Worm (Caenorhabditis elegans): ENCODE measurements around the gene pals-17.

Gene pals-17

DNA sequence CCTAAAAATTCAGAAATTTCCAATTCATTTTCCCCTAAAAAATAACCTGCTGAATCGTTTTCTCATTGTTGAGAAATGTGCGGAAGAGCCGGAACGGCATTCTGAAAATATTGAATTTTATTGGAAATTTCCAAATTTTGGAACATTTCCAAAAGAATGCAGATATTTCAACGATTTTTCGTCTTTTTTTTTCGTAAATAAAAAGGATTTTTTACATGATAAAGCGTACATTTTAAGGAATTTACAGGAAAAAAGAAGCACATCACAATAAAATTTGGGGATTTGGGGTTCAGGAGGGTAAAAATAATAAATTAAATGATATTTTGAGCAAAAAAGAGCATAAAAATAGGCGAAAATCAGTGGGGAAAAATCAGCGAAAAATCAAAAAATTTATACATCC, 17.5 kb upstream of the pals-17 start, which contains the start of gene Y82E9BR.22:
TSS of gene Y82E9BR.22 (minus strand) at position 101 of the 400 bp plus-strand sequence.
- TF ChIP-seq sea-2 (GFP tag; optimal IDR thresholded peaks at IDR 0.05) (no peak), elt-3 (tag; optimal IDR thresholded peaks at IDR 0.05) (no peak), ztf-4 (tag; optimal IDR thresholded peaks at IDR 0.05) (no peak), ama-1 (optimal IDR thresholded peaks at IDR 0.05) (no peak), unc-62 (GFP tag; optimal IDR thresholded peaks at IDR 0.05) (no peak), mml-1 (tag; optimal IDR thresholded peaks at IDR 0.05) (no peak), fkh-10 (GFP tag; optimal IDR thresholded peaks at IDR 0.05) (no peak), ceh-9 (tag; optimal IDR thresholded peaks at IDR 0.05) (no peak), nhr-76 (tag; optimal IDR thresholded peaks at IDR 0.05) (no peak), ceh-16 (tag; optimal IDR thresholded peaks at IDR 0.05) (no peak), nfya-1 (tag; optimal IDR thresholded peaks at IDR 0.05; ENCODE audit: insufficient read depth) (no peak), egl-5 (tag; optimal IDR thresholded peaks at IDR 0.05) (no peak), ZK546.5 (tag; optimal IDR thresholded peaks at IDR 0.05) (no peak), ztf-11 (tag; optimal IDR thresholded peaks at IDR 0.05) (no peak), nhr-23 (tag; optimal IDR thresholded peaks at IDR 0.05) (no peak), daf-12 (tag; optimal IDR thresholded peaks at IDR 0.05) (no peak), ceh-82 (tag; optimal IDR thresholded peaks at IDR 0.05) (no peak)

DNA sequence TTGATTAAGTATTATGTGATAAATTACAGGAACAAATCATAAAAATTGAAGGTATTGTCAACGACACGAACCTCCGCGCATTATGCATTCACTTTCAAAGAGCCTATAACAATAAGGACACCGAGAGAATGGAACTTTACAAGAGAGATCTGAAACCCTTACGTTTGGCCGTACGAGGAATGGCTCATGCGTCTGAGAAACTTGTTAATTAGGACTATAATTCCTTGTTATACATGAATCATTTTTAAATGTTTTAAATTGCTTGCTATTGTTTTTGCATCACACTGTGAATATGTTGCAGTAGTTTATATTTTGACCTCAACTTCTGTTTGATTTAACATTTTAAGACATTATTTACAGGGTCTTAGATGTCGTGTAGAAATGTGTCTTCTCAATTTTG, 11.5 kb upstream of the pals-17 start, which contains the start of gene pals-18:
TSS of gene pals-18 (plus strand) at position 301 of the 400 bp plus-strand sequence.
- no peak for TF ChIP-seq lin-39 (tag; optimal IDR thresholded peaks at IDR 0.05)
- TF ChIP-seq fkh-10 (GFP tag; optimal IDR thresholded peaks at IDR 0.05) = no peak
- TF ChIP-seq egl-5 (tag; optimal IDR thresholded peaks at IDR 0.05) = no peak
- TF ChIP-seq mdl-1 (tag; optimal IDR thresholded peaks at IDR 0.05) = no peak
- TF ChIP-seq hmg-11 (tag; optimal IDR thresholded peaks at IDR 0.05) = no peak
- TF ChIP-seq nhr-237 (tag; optimal IDR thresholded peaks at IDR 0.05) = no peak
- no peak for TF ChIP-seq pha-4 (tag; optimal IDR thresholded peaks at IDR 0.05)
- no peak for TF ChIP-seq mml-1 (tag; optimal IDR thresholded peaks at IDR 0.05)
- TF ChIP-seq nhr-11 (tag; optimal IDR thresholded peaks at IDR 0.05) = no peak
- TF ChIP-seq pqm-1 (tag; optimal IDR thresholded peaks at IDR 0.05) = no peak
- TF ChIP-seq R02D3.7 (tag; optimal IDR thresholded peaks at IDR 0.05) = no peak
- no peak for TF ChIP-seq nhr-25 (tag; optimal IDR thresholded peaks at IDR 0.05)

DNA sequence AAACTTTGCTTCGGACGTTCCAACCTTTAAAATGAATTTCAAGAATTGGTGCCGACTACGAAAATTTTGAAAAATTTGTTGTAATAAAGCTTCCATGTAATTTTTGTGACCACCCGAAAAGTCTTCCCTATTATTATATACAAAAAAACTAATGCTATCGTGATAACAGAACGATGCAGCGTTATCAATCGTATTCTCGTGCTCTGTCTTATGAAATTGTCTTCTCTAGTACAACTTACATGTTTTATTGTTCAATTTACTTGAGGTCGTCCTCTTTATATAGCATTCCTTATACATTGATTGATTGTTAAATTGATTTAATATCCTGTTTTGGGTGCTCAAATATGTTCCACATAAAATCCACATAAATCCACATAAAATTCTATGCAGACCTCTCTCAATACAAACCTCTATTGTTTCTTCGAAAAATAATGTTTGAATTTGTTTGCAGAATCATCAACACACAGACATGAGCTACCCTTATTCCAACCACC, 9.9 kb upstream of the pals-17 start, which contains the start of gene pals-19:
TSS of gene pals-19 (plus strand) at position 444 of the 494 bp plus-strand sequence.
- TF ChIP-seq elt-2 (tag; optimal IDR thresholded peaks at IDR 0.05) (peak; percentile 82), ztf-11 (tag; optimal IDR thresholded peaks at IDR 0.05) (no peak), pha-4 (tag; optimal IDR thresholded peaks at IDR 0.05) (peak; percentile 30), pqm-1 (tag; optimal IDR thresholded peaks at IDR 0.05) (peak; percentile 67), daf-12 (tag; optimal IDR thresholded peaks at IDR 0.05) (no peak), ZK546.5 (tag; optimal IDR thresholded peaks at IDR 0.05) (no peak), ceh-16 (tag; optimal IDR thresholded peaks at IDR 0.05) (no peak), unc-62 (GFP tag; optimal IDR thresholded peaks at IDR 0.05) (no peak)

DNA sequence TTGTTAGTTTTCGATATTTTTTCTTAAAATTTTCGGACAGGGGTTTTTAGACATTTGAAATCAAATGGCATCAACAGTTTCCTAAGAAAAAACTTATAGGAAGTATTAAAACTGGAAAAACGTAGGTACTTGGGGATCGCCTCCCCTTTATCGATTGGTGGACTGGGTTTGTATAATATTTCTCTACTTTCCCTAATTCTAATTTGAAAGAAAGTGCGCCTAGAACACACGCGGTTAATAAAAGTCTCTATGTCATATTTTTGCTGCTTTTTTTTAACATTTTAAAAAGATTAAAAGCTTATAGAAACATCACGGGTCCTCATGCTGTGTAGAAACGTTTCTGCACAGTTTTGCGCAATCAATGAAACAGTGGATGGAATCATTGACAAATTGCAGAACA, 8.0 kb upstream of the pals-17 start, which contains the start of gene pals-16:
TSS of gene pals-16 (plus strand) at position 301 of the 400 bp plus-strand sequence.
- TF ChIP-seq elt-3 (tag; optimal IDR thresholded peaks at IDR 0.05) = no peak
- no peak for TF ChIP-seq unc-39 (tag; optimal IDR thresholded peaks at IDR 0.05)
- no peak for TF ChIP-seq ZK546.5 (tag; optimal IDR thresholded peaks at IDR 0.05)
- TF ChIP-seq mdl-1 (tag; optimal IDR thresholded peaks at IDR 0.05) = no peak
- TF ChIP-seq nhr-67 (tag; optimal IDR thresholded peaks at IDR 0.05) = no peak
- no peak for TF ChIP-seq elt-1 (tag; optimal IDR thresholded peaks at IDR 0.05)
- no peak for TF ChIP-seq fos-1 (tag; optimal IDR thresholded peaks at IDR 0.05)

DNA sequence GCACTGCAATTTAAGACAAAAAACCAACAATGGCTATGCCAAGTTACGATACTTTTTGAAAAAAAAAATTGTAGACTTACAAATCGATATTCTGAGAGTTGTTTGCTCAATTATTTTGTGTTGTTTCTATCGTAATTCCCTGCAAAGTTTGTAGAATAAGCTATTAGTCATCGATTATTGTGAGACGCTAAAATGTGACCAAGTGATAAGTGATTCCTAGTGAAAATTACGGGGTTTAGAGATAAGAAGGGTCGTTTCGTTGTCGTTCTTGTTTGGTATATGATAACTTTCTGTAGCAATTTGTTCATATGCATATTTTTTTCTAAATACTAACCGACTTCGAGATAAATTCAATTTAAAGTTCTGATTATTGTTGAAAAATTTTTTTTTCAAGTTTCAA, 6.5 kb upstream of the pals-17 start:
- TF ChIP-seq pha-4 (tag; optimal IDR thresholded peaks at IDR 0.05) = peak; percentile 8
- no peak for TF ChIP-seq lsy-12 (tag; optimal IDR thresholded peaks at IDR 0.05)
- peak; percentile 84 for TF ChIP-seq pqm-1 (tag; optimal IDR thresholded peaks at IDR 0.05)
- no peak for TF ChIP-seq lin-15B (tag; optimal IDR thresholded peaks at IDR 0.05)
- no peak for TF ChIP-seq R02D3.7 (tag; optimal IDR thresholded peaks at IDR 0.05)
- no peak for TF ChIP-seq aly-2 (tag; optimal IDR thresholded peaks at IDR 0.05)
- peak; percentile 83 for TF ChIP-seq elt-2 (tag; optimal IDR thresholded peaks at IDR 0.05)
- no peak for TF ChIP-seq ceh-82 (tag; optimal IDR thresholded peaks at IDR 0.05)
- TF ChIP-seq egl-5 (tag; optimal IDR thresholded peaks at IDR 0.05) = no peak
